In the genomic region with DNA sequence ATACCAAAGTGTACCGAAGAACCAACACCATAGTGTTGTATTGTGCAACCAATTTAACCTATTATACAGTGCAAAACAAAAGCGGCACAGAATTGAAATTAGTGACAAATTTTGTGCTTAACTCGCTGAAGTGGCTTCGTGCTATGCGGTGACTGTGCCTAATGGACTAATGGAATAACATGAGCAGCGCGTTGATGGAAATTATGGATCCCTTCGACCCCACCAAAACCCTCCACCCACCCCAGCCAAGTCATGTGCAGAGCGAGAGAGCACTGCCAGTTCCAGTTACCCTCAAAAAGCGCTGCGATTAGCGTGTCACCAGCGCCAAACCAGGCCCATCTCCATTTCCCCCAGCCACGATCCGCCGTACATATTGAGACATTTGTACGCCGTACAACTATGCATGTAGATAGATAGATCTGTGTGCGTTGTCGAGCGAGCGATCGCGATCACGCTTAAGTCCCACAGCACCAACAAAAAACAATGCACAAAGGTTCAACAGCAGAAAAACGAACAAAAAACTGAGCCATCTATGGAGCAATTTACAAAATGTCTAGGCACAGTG, we compare ENCODE assay signal across 3 fruit fly cellular contexts.
TF ChIP-seq lines count a peak whose summit lies in the region.

No protein-coding gene starts in this region.

- TF ChIP-seq CTCF in whole organism, embryonic (GFP tag; optimal IDR thresholded peaks at IDR 0.05; lab: Kevin White, UChicago) = no peak

TF ChIP-seq in whole organism, adult, 20 proteins besides CTCF, POLR2A, EP300 and RAD21:
- TF ChIP-seq CG12768 (GFP tag; optimal IDR thresholded peaks at IDR 0.05; lab: Kevin White, UChicago) (peak; percentile 58), Mnt (GFP tag; optimal IDR thresholded peaks at IDR 0.05; lab: Kevin White, UChicago) (peak; percentile 35), cic (GFP tag; optimal IDR thresholded peaks at IDR 0.05; lab: Kevin White, UChicago) (peak; percentile 51), CG14711 (tag; optimal IDR thresholded peaks at IDR 0.05; lab: Kevin White, UChicago) (no peak)

TF ChIP-seq in whole organism, embryonic, 481 proteins besides CTCF, POLR2A, EP300 and RAD21:
- TF ChIP-seq Dref (GFP tag; IDR thresholded peaks at IDR 0.05; lab: Robert Waterston, UW) = no peak
- peak in 1 of 2 experiments; percentile 45 for TF ChIP-seq Pdp1 (GFP tag; optimal IDR thresholded peaks at IDR 0.05; lab: Kevin White, UChicago)
- TF ChIP-seq CG4404 (GFP tag; IDR thresholded peaks at IDR 0.05; lab: Robert Waterston, UW) = no peak
- TF ChIP-seq CG12219 (GFP tag; optimal IDR thresholded peaks at IDR 0.05; lab: Kevin White, UChicago) = no peak
- peak; percentile 50 for TF ChIP-seq CG10543 (GFP tag; optimal IDR thresholded peaks at IDR 0.05; lab: Kevin White, UChicago)
- no peak for TF ChIP-seq CG12236 (GFP tag; optimal IDR thresholded peaks at IDR 0.05; lab: Kevin White, UChicago)
- no peak for TF ChIP-seq Rfx (GFP tag; IDR thresholded peaks at IDR 0.05; lab: Robert Waterston, UW)
- no peak for TF ChIP-seq CG10431 (GFP tag; optimal IDR thresholded peaks at IDR 0.05; lab: Kevin White, UChicago)
- peak; percentile 60 for TF ChIP-seq Med (GFP tag; lab: Kevin White, UChicago)
- no peak for TF ChIP-seq D19B (GFP tag; optimal IDR thresholded peaks at IDR 0.05; lab: Kevin White, UChicago)
- peak; percentile 13 for TF ChIP-seq CG15269 (tag; optimal IDR thresholded peaks at IDR 0.05; lab: Kevin White, UChicago)
- 0 out of 2 replicates have a peak, but pooled peaks have one; percentile 18 for TF ChIP-seq CG32532 (GFP tag; IDR thresholded peaks at IDR 0.05; lab: Robert Waterston, UW)
- TF ChIP-seq vvl (GFP tag; IDR thresholded peaks at IDR 0.05; lab: Robert Waterston, UW) = peak; percentile 46; the same call in 1 of the 2 replicates
- peak; percentile 83; the same call in 3 of the 4 replicates for TF ChIP-seq chinmo (GFP tag; IDR thresholded peaks at IDR 0.05; lab: Robert Waterston, UW; ENCODE audit: partially characterized antibody)
- no peak for TF ChIP-seq CG12942 (GFP tag; optimal IDR thresholded peaks at IDR 0.05; lab: Kevin White, UChicago)
- no peak for TF ChIP-seq CG6654 (GFP tag; optimal IDR thresholded peaks at IDR 0.05; lab: Kevin White, UChicago)
- peak; percentile 45; the same call in 1 of the 2 replicates for TF ChIP-seq crol (GFP tag; IDR thresholded peaks at IDR 0.05; lab: Robert Waterston, UW)
- peak; percentile 22 for TF ChIP-seq cwo (GFP tag; optimal IDR thresholded peaks at IDR 0.05; lab: Kevin White, UChicago)
- no peak for TF ChIP-seq CG2678 (tag; optimal IDR thresholded peaks at IDR 0.05; lab: Kevin White, UChicago)
- no peak for TF ChIP-seq CG12104 (GFP tag; optimal IDR thresholded peaks at IDR 0.05; lab: Kevin White, UChicago)
- TF ChIP-seq Adf1 (GFP tag; IDR thresholded peaks at IDR 0.05; lab: Robert Waterston, UW) = peak; percentile 22; the same call in 1 of the 2 replicates

TF ChIP-seq in whole organism, pupa, 21 proteins besides CTCF, POLR2A, EP300 and RAD21:
- TF ChIP-seq D1 (tag; optimal IDR thresholded peaks at IDR 0.05; lab: Kevin White, UChicago) = no peak
- 0 out of 2 replicates have a peak, but pooled peaks have one; percentile 52 for TF ChIP-seq CG12605 (GFP tag; IDR thresholded peaks at IDR 0.05; lab: Robert Waterston, UW)
